Worm (Caenorhabditis elegans) whole organism, early embryonic: ENCODE data around the gene droe-4.

ENCODE experiments used
- F13C5.2 ChIP-seq: sonication (generic microtip); optimal IDR thresholded peaks from 2 replicates; lab custom pipeline; 2017; ENCODE audit warnings: mild to moderate bottlenecking, missing genetic modification characterization, inconsistent platforms, missing compliant biosample characterization
- ama-1 ChIP-seq: fragments of 150-350 bp; optimal IDR thresholded peaks from 2 replicates; lab custom pipeline; 2014

DNA sequence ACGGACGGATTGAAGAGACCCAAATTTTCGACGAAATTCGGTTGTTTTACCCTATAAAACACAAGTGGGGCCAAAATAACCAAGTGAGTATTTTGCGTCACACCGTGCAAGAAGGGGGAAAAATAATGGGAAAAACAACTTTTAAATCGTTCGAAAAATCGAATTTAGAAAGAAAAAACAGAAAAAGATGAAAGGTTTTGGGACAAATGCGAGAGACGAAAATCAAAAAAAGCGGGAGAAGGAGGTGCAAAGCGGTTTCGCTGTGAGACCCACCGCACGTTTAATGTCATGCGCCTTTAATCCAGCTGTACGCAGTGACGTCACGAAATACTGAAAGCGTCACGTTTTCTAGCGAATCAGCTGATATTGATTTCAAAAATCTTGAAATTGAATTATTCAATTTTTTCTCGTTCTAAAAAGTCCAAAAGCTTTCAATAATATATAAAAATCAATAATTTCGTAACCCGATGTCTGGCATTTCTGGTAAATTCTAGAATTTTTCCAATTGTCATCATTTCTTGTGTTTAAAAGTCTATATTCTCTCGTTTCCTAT lies 19.6 kb downstream of the droe-4 start, which contains the start of the genes ddx-17 and aip-1:
- TF ChIP-seq ama-1 (lab: Kevin White, UChicago): peak; percentile 18
- peak; percentile 42 for TF ChIP-seq F13C5.2 (tag; lab: Kevin White, UChicago)
